Worm (Caenorhabditis elegans): ENCODE results near the gene Y38A10A.2.

Y38A10A.2 gene

ce11 chrV:6107474-6107873, 44.2 kb upstream of the Y38A10A.2 start, which contains the start of gene cwf-19L1:
Gene cwf-19L1, plus strand, starts transcription at chrV:6107828.
- TF ChIP-seq ZK185.1 (tag; optimal IDR thresholded peaks at IDR 0.05; ENCODE audit: poor library complexity, severe bottlenecking) (peak; percentile 57), repo-1 (tag; optimal IDR thresholded peaks at IDR 0.05) (no peak), dox-1 (GFP tag; IDR thresholded peaks at IDR 0.05) (0 out of 2 replicates have a peak, but pooled peaks have one; percentile 32), ceh-79 (tag; optimal IDR thresholded peaks at IDR 0.05) (no peak), F37B4.10 (GFP tag; IDR thresholded peaks at IDR 0.05) (no peak), dpff-1 (tag; optimal IDR thresholded peaks at IDR 0.05) (no peak), F55B11.4 (tag; optimal IDR thresholded peaks at IDR 0.05; ENCODE audit: borderline replicate concordance, insufficient read depth) (no peak), mel-28 (tag; optimal IDR thresholded peaks at IDR 0.05; ENCODE audit: borderline replicate concordance) (no peak), F57C9.4 (tag; optimal IDR thresholded peaks at IDR 0.05) (no peak), xnd-1 (tag; optimal IDR thresholded peaks at IDR 0.05) (no peak), lir-1 (GFP tag; conservative IDR thresholded peaks at IDR 0.05) (0 out of 2 replicates have a peak, but pooled peaks have one; percentile 26), F23B12.7 (tag; optimal IDR thresholded peaks at IDR 0.05; ENCODE audit: insufficient read depth) (peak; percentile 17), Y67H2A.10 (GFP tag; conservative IDR thresholded peaks at IDR 0.05) (no peak), athp-1 (tag; optimal IDR thresholded peaks at IDR 0.05) (no peak), zim-3 (tag; optimal IDR thresholded peaks at IDR 0.05) (no peak), aptf-2 (GFP tag; conservative IDR thresholded peaks at IDR 0.05) (no peak), D2030.7 (GFP tag; IDR thresholded peaks at IDR 0.05) (0 out of 2 replicates have a peak, but pooled peaks have one; percentile 22), snpc-3.4 (tag; optimal IDR thresholded peaks at IDR 0.05) (peak; percentile 40), lin-35 (GFP tag; optimal IDR thresholded peaks at IDR 0.05) (peak in 1 of 3 experiments; percentile 80), lin-26 (GFP tag; IDR thresholded peaks at IDR 0.05) (no peak), unc-62 (GFP tag; optimal IDR thresholded peaks at IDR 0.05) (no peak), ztf-18 (tag; optimal IDR thresholded peaks at IDR 0.05) (no peak), ceh-40 (GFP tag; IDR thresholded peaks at IDR 0.05) (no peak), rpc-1 (optimal IDR thresholded peaks at IDR 0.05) (no peak), rpc-1 (tag; optimal IDR thresholded peaks at IDR 0.05) (no peak), unc-130 (GFP tag; optimal IDR thresholded peaks at IDR 0.05) (no peak), chd-7 (tag; optimal IDR thresholded peaks at IDR 0.05) (no peak), nfyb-1 (GFP tag; IDR thresholded peaks at IDR 0.05) (no peak), C06A6.2 (GFP tag; conservative IDR thresholded peaks at IDR 0.05) (no peak), hmg-1.2 (GFP tag; IDR thresholded peaks at IDR 0.05) (peak; percentile 18; the same call in 1 of the 2 replicates), Y56A3A.18 (GFP tag; IDR thresholded peaks at IDR 0.05) (no peak), ztf-28 (GFP tag; IDR thresholded peaks at IDR 0.05) (no peak), cebp-1 (GFP tag; IDR thresholded peaks at IDR 0.05) (no peak), cebp-1 (tag; optimal IDR thresholded peaks at IDR 0.05) (peak; percentile 19), sdz-38 (tag; optimal IDR thresholded peaks at IDR 0.05) (no peak), F33H1.4 (GFP tag; IDR thresholded peaks at IDR 0.05) (peak; percentile 29; the same call in 1 of the 2 replicates), mxl-1 (tag; optimal IDR thresholded peaks at IDR 0.05) (no peak), dpl-1 (GFP tag; optimal IDR thresholded peaks at IDR 0.05) (peak; percentile 65), egl-44 (GFP tag; IDR thresholded peaks at IDR 0.05) (no peak), B0019.2 (GFP tag; conservative IDR thresholded peaks at IDR 0.05) (0 out of 2 replicates have a peak, but pooled peaks have one; percentile 49), attf-6 (GFP tag; IDR thresholded peaks at IDR 0.05) (no peak), ama-1 (optimal IDR thresholded peaks at IDR 0.05) (no peak), ama-1 (GFP tag; optimal IDR thresholded peaks at IDR 0.05) (no peak), ztf-3 (GFP tag; optimal IDR thresholded peaks at IDR 0.05) (no peak), pha-4 (tag; optimal IDR thresholded peaks at IDR 0.05) (no peak), Y53G8AR.9 (GFP tag; conservative IDR thresholded peaks at IDR 0.05) (no peak), efl-1 (GFP tag; optimal IDR thresholded peaks at IDR 0.05) (peak; percentile 70), lsl-1 (GFP tag; optimal IDR thresholded peaks at IDR 0.05) (peak; percentile 16), T07F8.4 (tag; optimal IDR thresholded peaks at IDR 0.05) (no peak)
